Worm (Caenorhabditis elegans): ENCODE data around the gene D1005.10.

D1005.10 gene

DNA sequence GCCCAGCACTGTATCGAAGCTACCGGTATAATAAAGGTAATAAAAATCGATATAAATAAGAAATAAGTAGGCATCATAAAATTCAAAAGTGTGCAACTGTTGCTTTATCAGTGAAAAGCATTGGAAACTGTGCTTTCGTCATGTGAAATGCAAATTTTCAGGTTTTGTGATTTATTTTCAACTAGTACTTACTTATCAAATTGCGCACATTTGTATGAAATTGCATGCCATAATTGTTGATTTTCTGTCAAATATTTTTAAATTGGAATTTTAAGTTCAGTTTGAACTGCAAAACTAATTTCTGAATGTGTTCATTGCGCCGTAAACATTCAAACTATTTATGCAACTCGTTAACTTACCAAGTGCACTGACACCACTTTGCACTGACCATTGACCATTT, 267 bp downstream of the D1005.10 start, which contains the start of gene D1005.4:
Gene D1005.4 (minus strand): TSS at position 101 of the 400 bp plus-strand sequence.
- TF ChIP-seq sea-2 (GFP tag; optimal IDR thresholded peaks at IDR 0.05) (no peak), jun-1 (tag; optimal IDR thresholded peaks at IDR 0.05) (no peak), mdl-1 (tag; optimal IDR thresholded peaks at IDR 0.05) (no peak), ceh-16 (tag; optimal IDR thresholded peaks at IDR 0.05) (no peak), nhr-12 (tag; optimal IDR thresholded peaks at IDR 0.05) (no peak), fos-1 (tag; optimal IDR thresholded peaks at IDR 0.05) (no peak), fkh-2 (tag; optimal IDR thresholded peaks at IDR 0.05) (no peak), pqm-1 (tag; optimal IDR thresholded peaks at IDR 0.05) (no peak), hmg-11 (tag; optimal IDR thresholded peaks at IDR 0.05) (no peak), pha-4 (tag; optimal IDR thresholded peaks at IDR 0.05) (no peak)

DNA sequence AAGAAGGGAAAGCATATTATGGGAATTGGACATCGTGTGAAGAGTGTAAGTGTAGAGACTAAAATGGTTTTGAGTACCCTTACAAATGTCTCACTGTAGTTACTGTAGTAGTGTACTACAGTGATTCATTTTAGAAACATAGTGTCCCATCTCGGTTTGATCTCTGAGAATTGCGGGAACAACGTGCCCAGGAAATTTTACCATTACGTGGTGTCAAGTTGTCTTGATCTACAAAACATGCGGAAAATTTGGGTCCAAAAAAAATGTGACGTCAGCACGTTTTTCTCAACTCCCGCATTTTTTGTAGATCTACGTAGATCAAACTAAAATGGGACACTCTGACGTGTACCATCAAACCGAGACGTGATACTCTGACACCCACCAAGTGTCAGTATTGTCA, 2.8 kb downstream of the D1005.10 start:
- TF ChIP-seq pqm-1 (tag; optimal IDR thresholded peaks at IDR 0.05) = no peak
- no peak for TF ChIP-seq elt-1 (tag; optimal IDR thresholded peaks at IDR 0.05)
- TF ChIP-seq eor-1 (tag; optimal IDR thresholded peaks at IDR 0.05) = no peak
- no peak for TF ChIP-seq lin-39 (tag; optimal IDR thresholded peaks at IDR 0.05)
- TF ChIP-seq fkh-10 (GFP tag; optimal IDR thresholded peaks at IDR 0.05) = no peak
- TF ChIP-seq nhr-12 (tag; optimal IDR thresholded peaks at IDR 0.05) = no peak
- TF ChIP-seq skn-1 (tag; optimal IDR thresholded peaks at IDR 0.05) = no peak
- TF ChIP-seq ztf-4 (tag; optimal IDR thresholded peaks at IDR 0.05) = no peak
- TF ChIP-seq ZK546.5 (tag; optimal IDR thresholded peaks at IDR 0.05) = no peak
- TF ChIP-seq lsy-12 (tag; optimal IDR thresholded peaks at IDR 0.05) = no peak
- no peak for TF ChIP-seq nhr-11 (tag; optimal IDR thresholded peaks at IDR 0.05)

ce11 chrX:1480564-1480963, 5.4 kb downstream of the D1005.10 start:
- TF ChIP-seq egl-27 (tag; optimal IDR thresholded peaks at IDR 0.05) = no peak
- no peak for TF ChIP-seq fkh-10 (GFP tag; optimal IDR thresholded peaks at IDR 0.05)
- no peak for TF ChIP-seq fkh-2 (tag; optimal IDR thresholded peaks at IDR 0.05)
- no peak for TF ChIP-seq ceh-16 (tag; optimal IDR thresholded peaks at IDR 0.05)
- no peak for TF ChIP-seq nfya-1 (tag; optimal IDR thresholded peaks at IDR 0.05; ENCODE audit: insufficient read depth)
- no peak for TF ChIP-seq R02D3.7 (tag; optimal IDR thresholded peaks at IDR 0.05)
- TF ChIP-seq skn-1 (tag; optimal IDR thresholded peaks at IDR 0.05) = no peak
- TF ChIP-seq snpc-4 (tag; optimal IDR thresholded peaks at IDR 0.05) = no peak
- TF ChIP-seq ztf-4 (tag; optimal IDR thresholded peaks at IDR 0.05) = no peak
- no peak for TF ChIP-seq ceh-82 (tag; optimal IDR thresholded peaks at IDR 0.05)
- no peak for TF ChIP-seq nhr-28 (tag; optimal IDR thresholded peaks at IDR 0.05)
- no peak for TF ChIP-seq elt-3 (tag; optimal IDR thresholded peaks at IDR 0.05)

ce11 chrX:1479637-1480036, 6.3 kb downstream of the D1005.10 start:
- TF ChIP-seq tbx-2 (tag; optimal IDR thresholded peaks at IDR 0.05) (no peak), hmg-11 (tag; optimal IDR thresholded peaks at IDR 0.05) (no peak), unc-62 (GFP tag; optimal IDR thresholded peaks at IDR 0.05) (no peak), aly-2 (tag; optimal IDR thresholded peaks at IDR 0.05) (no peak), mml-1 (tag; optimal IDR thresholded peaks at IDR 0.05) (peak; percentile 67), fkh-10 (GFP tag; optimal IDR thresholded peaks at IDR 0.05) (no peak), lin-15B (tag; optimal IDR thresholded peaks at IDR 0.05) (no peak), elt-2 (tag; optimal IDR thresholded peaks at IDR 0.05) (peak; percentile 19), ceh-28 (tag; optimal IDR thresholded peaks at IDR 0.05) (no peak), nhr-23 (tag; optimal IDR thresholded peaks at IDR 0.05) (no peak), ZK546.5 (tag; optimal IDR thresholded peaks at IDR 0.05) (no peak)

DNA sequence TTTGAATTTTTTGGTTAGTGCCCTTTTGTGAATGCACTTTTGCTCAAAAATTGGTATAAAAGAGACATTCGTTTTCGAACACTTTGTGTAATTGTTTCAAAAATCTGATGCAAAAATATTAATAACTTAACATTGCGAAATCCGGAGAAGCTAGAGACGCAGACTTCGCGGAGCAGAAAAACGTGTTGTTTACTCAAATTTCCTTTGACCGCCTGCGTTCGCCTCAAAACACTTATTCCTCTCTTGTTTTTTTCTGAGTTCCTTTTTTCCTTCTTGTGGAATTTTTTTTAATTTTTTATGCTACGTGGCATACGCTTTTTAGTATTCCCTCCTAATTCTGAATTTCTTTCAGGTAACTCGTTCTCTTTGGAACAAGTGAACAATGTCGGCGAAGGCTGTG, 6.8 kb downstream of the D1005.10 start, which contains the start of gene acly-1:
Gene acly-1 (plus strand): TSS at position 353 of the 400 bp plus-strand sequence.
- TF ChIP-seq pha-4 (tag; optimal IDR thresholded peaks at IDR 0.05) (peak; percentile 72), fkh-2 (tag; optimal IDR thresholded peaks at IDR 0.05) (peak; percentile 3), unc-62 (GFP tag; optimal IDR thresholded peaks at IDR 0.05) (no peak), snpc-4 (tag; optimal IDR thresholded peaks at IDR 0.05) (peak; percentile 32)
